Fruit fly (Drosophila melanogaster): ENCODE measurements around the gene CG7149.

CG7149 gene

dm6 chr2L:7813357-7813756 lies 23.0 kb upstream of the CG7149 start:
- TF ChIP-seq Pif1B (GFP tag; optimal IDR thresholded peaks at IDR 0.05) (no peak), CG12605 (GFP tag; IDR thresholded peaks at IDR 0.05) (no peak), Ets98B (GFP tag; IDR thresholded peaks at IDR 0.05) (no peak; the same call in 1 of the 2 replicates), Snoo (tag; optimal IDR thresholded peaks at IDR 0.05) (no peak), gl (tag; optimal IDR thresholded peaks at IDR 0.05) (no peak), CG8301 (tag; optimal IDR thresholded peaks at IDR 0.05) (no peak), Pif1A (GFP tag; optimal IDR thresholded peaks at IDR 0.05) (no peak), D1 (tag; optimal IDR thresholded peaks at IDR 0.05) (no peak), CG17806 (tag; optimal IDR thresholded peaks at IDR 0.05) (no peak), CG14655 (GFP tag; optimal IDR thresholded peaks at IDR 0.05) (no peak), CG32121 (GFP tag; IDR thresholded peaks at IDR 0.05) (0 out of 2 replicates have a peak, but pooled peaks have one; percentile 11), CG34367 (tag; optimal IDR thresholded peaks at IDR 0.05) (no peak), CG15710 (tag; optimal IDR thresholded peaks at IDR 0.05) (no peak), EcR (GFP tag; optimal IDR thresholded peaks at IDR 0.05) (peak; percentile 47), CG8159 (tag; optimal IDR thresholded peaks at IDR 0.05) (no peak), CG13204 (GFP tag; optimal IDR thresholded peaks at IDR 0.05) (no peak), CG4496 (GFP tag; IDR thresholded peaks at IDR 0.05) (no peak), fd96Ca (GFP tag; IDR thresholded peaks at IDR 0.05) (0 out of 3 replicates have a peak, but pooled peaks have one; percentile 14), CG9948 (tag; optimal IDR thresholded peaks at IDR 0.05) (no peak), rn (GFP tag; IDR thresholded peaks at IDR 0.05) (no peak), CG10348 (GFP tag; IDR thresholded peaks at IDR 0.05) (no peak)

- TF ChIP-seq CG14655 (GFP tag; optimal IDR thresholded peaks at IDR 0.05), result peak; percentile 7
- no peak for TF ChIP-seq CG13204 (GFP tag; optimal IDR thresholded peaks at IDR 0.05)
- peak; percentile 3 for TF ChIP-seq CG8301 (tag; optimal IDR thresholded peaks at IDR 0.05)
These were observed 22.4 kb upstream of the CG7149 start for dm6 chr2L:7812555-7813339.

- TF ChIP-seq Snoo (tag; optimal IDR thresholded peaks at IDR 0.05) (no peak), CG32121 (GFP tag; IDR thresholded peaks at IDR 0.05) (peak; percentile 28; the same call in 1 of the 2 replicates), CG10348 (GFP tag; IDR thresholded peaks at IDR 0.05) (no peak), Pif1B (GFP tag; optimal IDR thresholded peaks at IDR 0.05) (no peak), CG12605 (GFP tag; IDR thresholded peaks at IDR 0.05) (peak; percentile 48; the same call in 1 of the 2 replicates), CG8301 (tag; optimal IDR thresholded peaks at IDR 0.05) (peak; percentile 7), CG4496 (GFP tag; IDR thresholded peaks at IDR 0.05) (peak; percentile 28; the same call in 1 of the 3 replicates), rn (GFP tag; IDR thresholded peaks at IDR 0.05) (no peak), CG13204 (GFP tag; optimal IDR thresholded peaks at IDR 0.05) (peak; percentile 3), CG9948 (tag; optimal IDR thresholded peaks at IDR 0.05) (no peak), CG15710 (tag; optimal IDR thresholded peaks at IDR 0.05) (no peak), EcR (GFP tag; optimal IDR thresholded peaks at IDR 0.05) (peak; percentile 0)
These were observed 21.1 kb upstream of the CG7149 start, which contains the start of gene LanB1 for dm6 chr2L:7811249-7812002. LanB1 (plus strand) TSS chr2L:7811438.

- TF ChIP-seq Pif1B (GFP tag; optimal IDR thresholded peaks at IDR 0.05) (peak; percentile 16), EcR (GFP tag; optimal IDR thresholded peaks at IDR 0.05) (peak; percentile 17), CG13204 (GFP tag; optimal IDR thresholded peaks at IDR 0.05) (no peak), Ets98B (GFP tag; IDR thresholded peaks at IDR 0.05) (peak; percentile 18; the same call in 1 of the 2 replicates)
These were observed 20.2 kb upstream of the CG7149 start, which contains the start of gene Cdc14 for dm6 chr2L:7810519-7810918. Cdc14 (minus strand) TSS chr2L:7810703.

- TF ChIP-seq D1 (tag; optimal IDR thresholded peaks at IDR 0.05) (no peak), CG8301 (tag; optimal IDR thresholded peaks at IDR 0.05) (no peak), CG12605 (GFP tag; IDR thresholded peaks at IDR 0.05) (peak; percentile 69; the same call in 1 of the 2 replicates), Pif1B (GFP tag; optimal IDR thresholded peaks at IDR 0.05) (peak; percentile 5), CG13204 (GFP tag; optimal IDR thresholded peaks at IDR 0.05) (peak; percentile 63), EcR (GFP tag; optimal IDR thresholded peaks at IDR 0.05) (peak; percentile 75), gl (tag; optimal IDR thresholded peaks at IDR 0.05) (no peak), CG10348 (GFP tag; IDR thresholded peaks at IDR 0.05) (no peak), CG9948 (tag; optimal IDR thresholded peaks at IDR 0.05) (no peak), CG14655 (GFP tag; optimal IDR thresholded peaks at IDR 0.05) (no peak), Snoo (tag; optimal IDR thresholded peaks at IDR 0.05) (no peak), CG32121 (GFP tag; IDR thresholded peaks at IDR 0.05) (peak; percentile 65), Ets98B (GFP tag; IDR thresholded peaks at IDR 0.05) (peak; percentile 79), CG4496 (GFP tag; IDR thresholded peaks at IDR 0.05) (peak; percentile 11; the same call in 1 of the 3 replicates), CG15710 (tag; optimal IDR thresholded peaks at IDR 0.05) (no peak), CG34367 (tag; optimal IDR thresholded peaks at IDR 0.05) (no peak), Pif1A (GFP tag; optimal IDR thresholded peaks at IDR 0.05) (no peak), CG17806 (tag; optimal IDR thresholded peaks at IDR 0.05) (no peak), fd96Ca (GFP tag; IDR thresholded peaks at IDR 0.05) (no peak; the same call in 2 of the 3 replicates), rn (GFP tag; IDR thresholded peaks at IDR 0.05) (no peak), CG8159 (tag; optimal IDR thresholded peaks at IDR 0.05) (no peak)
These were observed 19.3 kb upstream of the CG7149 start for dm6 chr2L:7809699-7810088.
